Fruit fly (Drosophila melanogaster) whole organism, prepupa: ENCODE data around the gene CG6985.

Experiments
- Blimp-1 ChIP-seq: fragments of 200-800 bp; sonication (Bioruptor generic); optimal IDR thresholded peaks from 3 replicates; lab custom pipeline; 2017; ENCODE audit warnings: missing biosample characterization, missing genetic modification characterization, mild to moderate bottlenecking, moderate library complexity, missing genetic modification reagents
- CG11294 ChIP-seq: fragments of 200-800 bp; sonication (Bioruptor generic); IDR thresholded peaks from 2 replicates; pipeline ENCODE4 v1.3.6; 2022; ENCODE audit warnings: missing biosample characterization, missing genetic modification characterization
- CG3032 ChIP-seq: fragments of 200-800 bp; optimal IDR thresholded peaks from 2 replicates; lab custom pipeline; 2019; ENCODE audit warnings: missing biosample characterization, mild to moderate bottlenecking, missing genetic modification characterization, moderate library complexity
- CG32006 ChIP-seq: fragments of 200-800 bp; sonication (Bioruptor generic); optimal IDR thresholded peaks from 3 replicates; lab custom pipeline; 2017; ENCODE audit warnings: missing biosample characterization, mild to moderate bottlenecking, missing genetic modification characterization
- Lpt ChIP-seq: fragments of 200-800 bp; sonication (Bioruptor generic); optimal IDR thresholded peaks from 3 replicates; lab custom pipeline; 2016; ENCODE audit warnings: missing biosample characterization, missing genetic modification characterization
- Sox102F ChIP-seq: fragments of 200-800 bp; sonication (Bioruptor generic); optimal IDR thresholded peaks from 2 replicates; lab custom pipeline; 2016; ENCODE audit warnings: missing biosample characterization, mild to moderate bottlenecking, missing genetic modification characterization
- eg ChIP-seq: fragments of 200-800 bp; sonication (Bioruptor generic); IDR thresholded peaks from 3 replicates; pipeline ENCODE4 v1.3.6; 2022; ENCODE audit warnings: missing biosample characterization, missing genetic modification characterization
- lz ChIP-seq: fragments of 200-800 bp; sonication (Bioruptor generic); optimal IDR thresholded peaks from 3 replicates; lab custom pipeline; 2016; ENCODE audit warnings: missing biosample characterization, missing genetic modification characterization
- net ChIP-seq: fragments of 200-800 bp; sonication (Bioruptor generic); optimal IDR thresholded peaks from 3 replicates; lab custom pipeline; 2016; ENCODE audit warnings: missing biosample characterization, missing genetic modification characterization

dm6 chr3R:22756289-22756688 lies 15.3 kb downstream of the CG6985 start:
- no peak for TF ChIP-seq CG32006 (GFP tag; lab: Kevin White, UChicago)
- no peak for TF ChIP-seq lz
- TF ChIP-seq net (GFP tag; lab: Kevin White, UChicago) = no peak
- no peak for TF ChIP-seq CG11294 (GFP tag; lab: Robert Waterston, UW)
- TF ChIP-seq Sox102F (GFP tag; lab: Kevin White, UChicago) = no peak
- no peak for TF ChIP-seq Blimp-1 (GFP tag; lab: Kevin White, UChicago)
- no peak for TF ChIP-seq Lpt
- no peak for TF ChIP-seq CG3032 (tag; lab: Kevin White, UChicago)
- TF ChIP-seq eg (GFP tag; lab: Robert Waterston, UW) = 0 out of 3 replicates have a peak, but pooled peaks have one; percentile 17
